Fruit fly (Drosophila melanogaster): ENCODE measurements around the gene CG46320.

The CG46320 gene

dm6 chr3L:5658368-5658767 is 5.6 kb upstream of the CG46320 start:
- TF ChIP-seq OdsH (GFP tag; optimal IDR thresholded peaks at IDR 0.05) (no peak), Abd-B (GFP tag; optimal IDR thresholded peaks at IDR 0.05) (no peak), Jra (GFP tag; optimal IDR thresholded peaks at IDR 0.05) (no peak), Dfd (GFP tag; optimal IDR thresholded peaks at IDR 0.05) (peak; percentile 15), br (GFP tag; optimal IDR thresholded peaks at IDR 0.05) (no peak)

dm6 chr3L:5662071-5662470 is 1.9 kb upstream of the CG46320 start, which contains the start of gene Sse:
Sse (minus strand) TSS chr3L:5662247.
- TF ChIP-seq Mio (GFP tag; optimal IDR thresholded peaks at IDR 0.05) (no peak), pan (optimal IDR thresholded peaks at IDR 0.05) (no peak), Hnf4 (GFP tag; optimal IDR thresholded peaks at IDR 0.05) (no peak), dmrt93B (GFP tag; optimal IDR thresholded peaks at IDR 0.05) (no peak), Dfd (GFP tag; optimal IDR thresholded peaks at IDR 0.05) (no peak), dsf (GFP tag; optimal IDR thresholded peaks at IDR 0.05; ENCODE audit: borderline replicate concordance) (no peak), Jra (GFP tag; optimal IDR thresholded peaks at IDR 0.05) (no peak), HLH106 (tag; optimal IDR thresholded peaks at IDR 0.05) (no peak), foxo (GFP tag; optimal IDR thresholded peaks at IDR 0.05) (no peak), Dif (GFP tag; optimal IDR thresholded peaks at IDR 0.05; ENCODE audit: partially characterized antibody) (no peak), Hr83 (GFP tag; optimal IDR thresholded peaks at IDR 0.05; ENCODE audit: poor library complexity, severe bottlenecking) (no peak), GATAd (GFP tag; optimal IDR thresholded peaks at IDR 0.05) (no peak), Abd-B (GFP tag; optimal IDR thresholded peaks at IDR 0.05) (no peak), usp (GFP tag; optimal IDR thresholded peaks at IDR 0.05) (no peak), Rel (GFP tag; optimal IDR thresholded peaks at IDR 0.05) (no peak), Rel (tag; optimal IDR thresholded peaks at IDR 0.05) (no peak), Myc (optimal IDR thresholded peaks at IDR 0.05) (no peak), lola (GFP tag; optimal IDR thresholded peaks at IDR 0.05) (no peak), tai (GFP tag; optimal IDR thresholded peaks at IDR 0.05) (no peak), rgr (GFP tag; optimal IDR thresholded peaks at IDR 0.05) (no peak)

dm6 chr3L:5663250-5663649 is 671 bp upstream of the CG46320 start:
- no peak for TF ChIP-seq br (GFP tag; optimal IDR thresholded peaks at IDR 0.05)
- TF ChIP-seq HLH106 (tag; optimal IDR thresholded peaks at IDR 0.05) = no peak
- TF ChIP-seq Dfd (GFP tag; optimal IDR thresholded peaks at IDR 0.05) = no peak
- no peak for TF ChIP-seq usp (GFP tag; optimal IDR thresholded peaks at IDR 0.05)
- TF ChIP-seq GATAd (GFP tag; optimal IDR thresholded peaks at IDR 0.05) = no peak
- TF ChIP-seq h (GFP tag; optimal IDR thresholded peaks at IDR 0.05) = no peak
- no peak for TF ChIP-seq Myc (optimal IDR thresholded peaks at IDR 0.05)
- TF ChIP-seq tai (GFP tag; optimal IDR thresholded peaks at IDR 0.05) = no peak
- no peak for TF ChIP-seq brk (GFP tag; optimal IDR thresholded peaks at IDR 0.05)
- TF ChIP-seq CG32264 (GFP tag; optimal IDR thresholded peaks at IDR 0.05) = no peak
- TF ChIP-seq N (GFP tag; optimal IDR thresholded peaks at IDR 0.05) = no peak
- no peak for TF ChIP-seq woc (GFP tag; optimal IDR thresholded peaks at IDR 0.05)
- TF ChIP-seq CrebA (GFP tag; optimal IDR thresholded peaks at IDR 0.05; ENCODE audit: borderline replicate concordance) = no peak
- no peak for TF ChIP-seq foxo (GFP tag; optimal IDR thresholded peaks at IDR 0.05)
- TF ChIP-seq ey (GFP tag; optimal IDR thresholded peaks at IDR 0.05) = no peak
- TF ChIP-seq dsf (GFP tag; optimal IDR thresholded peaks at IDR 0.05; ENCODE audit: borderline replicate concordance) = no peak

- TF ChIP-seq jim (GFP tag; optimal IDR thresholded peaks at IDR 0.05) (no peak), brk (GFP tag; optimal IDR thresholded peaks at IDR 0.05) (no peak), sage (GFP tag; optimal IDR thresholded peaks at IDR 0.05) (no peak)
These were observed 725 bp downstream of the CG46320 start for dm6 chr3L:5664719-5664973.

dm6 chr3L:5665434-5665833 is 1.5 kb downstream of the CG46320 start:
- no peak for TF ChIP-seq Dif (GFP tag; optimal IDR thresholded peaks at IDR 0.05; ENCODE audit: partially characterized antibody)
- TF ChIP-seq Dfd (GFP tag; optimal IDR thresholded peaks at IDR 0.05) = no peak
- TF ChIP-seq Myc (optimal IDR thresholded peaks at IDR 0.05) = no peak
- TF ChIP-seq Hnf4 (GFP tag; optimal IDR thresholded peaks at IDR 0.05) = no peak
- no peak for TF ChIP-seq GATAd (GFP tag; optimal IDR thresholded peaks at IDR 0.05)
- TF ChIP-seq HLH106 (tag; optimal IDR thresholded peaks at IDR 0.05) = no peak
- TF ChIP-seq Sp1 (GFP tag; optimal IDR thresholded peaks at IDR 0.05) = no peak
- no peak for TF ChIP-seq CrebA (GFP tag; optimal IDR thresholded peaks at IDR 0.05; ENCODE audit: borderline replicate concordance)
- TF ChIP-seq Abd-B (GFP tag; optimal IDR thresholded peaks at IDR 0.05) = no peak
- TF ChIP-seq dsf (GFP tag; optimal IDR thresholded peaks at IDR 0.05; ENCODE audit: borderline replicate concordance) = no peak

dm6 chr3L:5666787-5667186 is 2.9 kb downstream of the CG46320 start:
- TF ChIP-seq foxo (GFP tag; optimal IDR thresholded peaks at IDR 0.05) (no peak), Jra (GFP tag; optimal IDR thresholded peaks at IDR 0.05) (no peak), Abd-B (GFP tag; optimal IDR thresholded peaks at IDR 0.05) (no peak), Sp1 (GFP tag; optimal IDR thresholded peaks at IDR 0.05) (no peak), Myc (optimal IDR thresholded peaks at IDR 0.05) (no peak), CrebA (GFP tag; optimal IDR thresholded peaks at IDR 0.05; ENCODE audit: borderline replicate concordance) (no peak), tai (GFP tag; optimal IDR thresholded peaks at IDR 0.05) (no peak), Dfd (GFP tag; optimal IDR thresholded peaks at IDR 0.05) (no peak), CG9705 (GFP tag; optimal IDR thresholded peaks at IDR 0.05) (no peak), brk (GFP tag; optimal IDR thresholded peaks at IDR 0.05) (no peak), CG32264 (GFP tag; optimal IDR thresholded peaks at IDR 0.05) (no peak), Vsx2 (GFP tag; optimal IDR thresholded peaks at IDR 0.05; ENCODE audit: partially characterized antibody) (no peak), Rel (GFP tag; optimal IDR thresholded peaks at IDR 0.05) (no peak), Rel (tag; optimal IDR thresholded peaks at IDR 0.05) (no peak), Hr78 (GFP tag; optimal IDR thresholded peaks at IDR 0.05) (no peak), jim (GFP tag; optimal IDR thresholded peaks at IDR 0.05) (no peak), usp (GFP tag; optimal IDR thresholded peaks at IDR 0.05) (no peak)
